Worm (Caenorhabditis elegans) whole organism, L1 larva: ENCODE data around the gene F54D5.4.
A peak's percentile ranks its signal among the peaks of the same experiment; 100 is the strongest.

Source experiments
- C04F5.9 ChIP-seq: sonication (generic microtip); optimal IDR thresholded peaks from 2 replicates; lab custom pipeline; 2016; ENCODE audit warnings: missing genetic modification characterization, missing compliant biosample characterization
- F16B12.6 ChIP-seq: fragments of 150-350 bp; optimal IDR thresholded peaks from 2 replicates; lab custom pipeline; 2014; ENCODE audit warnings: missing biosample characterization, missing genetic modification characterization
- alr-1 ChIP-seq: fragments of 200-800 bp; sonication (Bioruptor generic); optimal IDR thresholded peaks from 2 replicates; lab custom pipeline; 2018; ENCODE audit warnings: borderline replicate concordance, mild to moderate bottlenecking, missing genetic modification characterization, missing compliant biosample characterization
- ceh-82 ChIP-seq, 3 experiments: fragments of 150-350 bp in 1 of 3; sonication (generic microtip) in 2 of 3; optimal IDR thresholded peaks; 2 replicates each; lab custom pipeline; 2014 to 2017; ENCODE audit warnings: missing biosample characterization in 3 of 3, missing genetic modification characterization in 3 of 3
- ceh-88 ChIP-seq: fragments of 200-800 bp; sonication (Bioruptor generic); IDR thresholded peaks from 2 replicates; pipeline ENCODE4 v1.3.6; 2022; ENCODE audit warnings: missing genetic modification characterization, missing compliant biosample characterization
- ces-1 ChIP-seq: fragments of 150-350 bp; optimal IDR thresholded peaks from 2 replicates; lab custom pipeline; 2014; ENCODE audit warnings: missing biosample characterization, missing genetic modification reagents, missing genetic modification characterization
- dpl-1 ChIP-seq, 3 experiments: fragments of 150-350 bp in 2 of 3; sonication (generic microtip) in 1 of 3; optimal IDR thresholded peaks; 2 replicates each; lab custom pipeline; 2014 to 2017; ENCODE audit warnings: missing biosample characterization in 3 of 3, missing genetic modification characterization in 3 of 3, missing genetic modification reagents in 3 of 3
- dsc-1 ChIP-seq: sonication (generic microtip); optimal IDR thresholded peaks from 2 replicates; lab custom pipeline; 2016; ENCODE audit warnings: mild to moderate bottlenecking, missing genetic modification characterization, missing compliant biosample characterization
- efl-3 ChIP-seq: fragments of 200-800 bp; sonication (Bioruptor generic); optimal IDR thresholded peaks from 2 replicates; lab custom pipeline; 2018; ENCODE audit warnings: mild to moderate bottlenecking, missing genetic modification characterization, missing compliant biosample characterization
- egl-13 ChIP-seq: sonication (generic microtip); optimal IDR thresholded peaks from 2 replicates; lab custom pipeline; 2016; ENCODE audit warnings: missing genotype, missing genetic modification reagents, missing genetic modification characterization, missing compliant biosample characterization
- elt-2 ChIP-seq: sonication (generic microtip); optimal IDR thresholded peaks from 2 replicates; lab custom pipeline; 2016; ENCODE audit warnings: missing genetic modification characterization, mild to moderate bottlenecking, inconsistent platforms, missing compliant biosample characterization, missing genetic modification reagents
- fkh-10 ChIP-seq: sonication (generic microtip); optimal IDR thresholded peaks from 2 replicates; lab custom pipeline; 2017; ENCODE audit warnings: missing biosample characterization, missing genetic modification reagents, missing genetic modification characterization
- grh-1 ChIP-seq: fragments of 200-800 bp; sonication (Bioruptor generic); IDR thresholded peaks from 2 replicates; pipeline ENCODE4 v1.3.6; 2022; ENCODE audit warnings: missing genetic modification reagents, missing genetic modification characterization, missing compliant biosample characterization
- hlh-17 ChIP-seq: fragments of 200-800 bp; sonication (Bioruptor generic); optimal IDR thresholded peaks from 2 replicates; lab custom pipeline; 2018; ENCODE audit warnings: missing genetic modification characterization, mild to moderate bottlenecking, missing compliant biosample characterization, moderate library complexity, borderline replicate concordance
- hlh-4 ChIP-seq: sonication (generic microtip); optimal IDR thresholded peaks from 2 replicates; lab custom pipeline; 2016; ENCODE audit warnings: mild to moderate bottlenecking, missing genetic modification characterization, missing compliant biosample characterization
- irx-1 ChIP-seq: sonication (generic microtip); optimal IDR thresholded peaks from 2 replicates; lab custom pipeline; 2016; ENCODE audit warnings: missing genetic modification characterization, missing compliant biosample characterization
- isw-1 ChIP-seq: fragments of 200-800 bp; sonication (Bioruptor generic); IDR thresholded peaks from 2 replicates; pipeline ENCODE4 v1.3.6; 2022; ENCODE audit warnings: missing genetic modification characterization, missing compliant biosample characterization
- jun-1 ChIP-seq: fragments of 150-350 bp; optimal IDR thresholded peaks from 2 replicates; lab custom pipeline; 2014; ENCODE audit warnings: missing biosample characterization, missing genetic modification reagents, missing genetic modification characterization
- lin-13 ChIP-seq: fragments of 150-350 bp; optimal IDR thresholded peaks from 2 replicates; lab custom pipeline; 2014; ENCODE audit warnings: missing biosample characterization, missing genetic modification reagents, missing genetic modification characterization
- lin-14 ChIP-seq: fragments of 200-800 bp; sonication (Bioruptor generic); optimal IDR thresholded peaks from 2 replicates; lab custom pipeline; 2018; ENCODE audit warnings: mild to moderate bottlenecking, missing genetic modification characterization, moderate library complexity, missing compliant biosample characterization
- lin-15B ChIP-seq: fragments of 150-350 bp; sonication (generic microtip); optimal IDR thresholded peaks from 3 replicates; lab custom pipeline; 2014; ENCODE audit warnings: missing biosample characterization, missing genetic modification characterization
- lin-35 ChIP-seq, 2 experiments: fragments of 150-350 bp; optimal IDR thresholded peaks; 2 replicates each; lab custom pipeline; 2014; ENCODE audit warnings: missing biosample characterization in 2 of 2, missing genetic modification characterization in 2 of 2, missing genetic modification reagents in 2 of 2
- lin-39 ChIP-seq: fragments of 150-350 bp; optimal IDR thresholded peaks from 2 replicates; lab custom pipeline; 2014; ENCODE audit warnings: missing biosample characterization, missing genetic modification reagents, missing genetic modification characterization
- lsy-2 ChIP-seq, 2 experiments: fragments of 150-350 bp; optimal IDR thresholded peaks; 2 replicates each; lab custom pipeline; 2014; ENCODE audit warnings: missing biosample characterization in 2 of 2, missing genetic modification characterization in 2 of 2
- mab-9 ChIP-seq: fragments of 200-800 bp; sonication (Bioruptor generic); IDR thresholded peaks from 2 replicates; pipeline ENCODE4 v1.3.6; 2022; ENCODE audit warnings: missing genetic modification reagents, missing genetic modification characterization, missing compliant biosample characterization
- mdl-1 ChIP-seq, 2 experiments: fragments of 150-350 bp; optimal IDR thresholded peaks; 2 replicates each; lab custom pipeline; 2014 to 2017; ENCODE audit warnings: missing biosample characterization in 2 of 2, missing genetic modification characterization in 2 of 2, inconsistent platforms in 1 of 2
- mep-1 ChIP-seq: fragments of 150-350 bp; optimal IDR thresholded peaks from 2 replicates; lab custom pipeline; 2014; ENCODE audit warnings: missing biosample characterization, missing genetic modification characterization
- nhr-11 ChIP-seq: fragments of 150-350 bp; optimal IDR thresholded peaks from 2 replicates; lab custom pipeline; 2014; ENCODE audit warnings: missing biosample characterization, missing genetic modification characterization
- nhr-237 ChIP-seq: fragments of 150-350 bp; optimal IDR thresholded peaks from 2 replicates; lab custom pipeline; 2014; ENCODE audit warnings: missing biosample characterization, missing genetic modification characterization
- nhr-28 ChIP-seq: fragments of 150-350 bp; optimal IDR thresholded peaks from 2 replicates; lab custom pipeline; 2014; ENCODE audit warnings: missing biosample characterization, missing genetic modification characterization
- nhr-71 ChIP-seq: sonication (generic microtip); optimal IDR thresholded peaks from 2 replicates; lab custom pipeline; 2016; ENCODE audit warnings: mild to moderate bottlenecking, missing genetic modification characterization, moderate library complexity, missing compliant biosample characterization
- nhr-76 ChIP-seq: sonication (generic microtip); optimal IDR thresholded peaks from 2 replicates; lab custom pipeline; 2017; ENCODE audit warnings: missing biosample characterization, missing genetic modification characterization
- nhr-84 ChIP-seq: sonication (generic microtip); optimal IDR thresholded peaks from 2 replicates; lab custom pipeline; 2017; ENCODE audit warnings: missing biosample characterization, missing genetic modification characterization
- nhr-90 ChIP-seq: sonication (generic microtip); optimal IDR thresholded peaks from 2 replicates; lab custom pipeline; 2016; ENCODE audit warnings: mild to moderate bottlenecking, missing genetic modification characterization, missing compliant biosample characterization; ENCODE audit not compliant: poor library complexity
- pag-3 ChIP-seq: sonication (generic microtip); optimal IDR thresholded peaks from 2 replicates; lab custom pipeline; 2017; ENCODE audit warnings: missing genetic modification characterization, mild to moderate bottlenecking, missing compliant biosample characterization, antibody characterized with exemption, borderline replicate concordance; ENCODE audit not compliant: insufficient read depth
- pqm-1 ChIP-seq: sonication (generic microtip); optimal IDR thresholded peaks from 3 replicates; lab custom pipeline; 2017; ENCODE audit warnings: missing biosample characterization, missing genetic modification characterization
- rnt-1 ChIP-seq: sonication (generic microtip); optimal IDR thresholded peaks from 2 replicates; lab custom pipeline; 2016; ENCODE audit warnings: mild to moderate bottlenecking, missing genetic modification characterization, moderate library complexity, missing compliant biosample characterization
- skn-1 ChIP-seq: fragments of 150-350 bp; optimal IDR thresholded peaks from 2 replicates; lab custom pipeline; 2014; ENCODE audit warnings: missing biosample characterization, missing genetic modification characterization
- snpc-4 ChIP-seq: fragments of 150-350 bp; optimal IDR thresholded peaks from 2 replicates; lab custom pipeline; 2014; ENCODE audit warnings: missing biosample characterization, missing genetic modification characterization
- snu-23 ChIP-seq: sonication (generic microtip); optimal IDR thresholded peaks from 2 replicates; lab custom pipeline; 2016; ENCODE audit warnings: missing genetic modification characterization, missing compliant biosample characterization
- sptf-1 ChIP-seq: fragments of 150-350 bp; optimal IDR thresholded peaks from 2 replicates; lab custom pipeline; 2014; ENCODE audit warnings: missing biosample characterization, missing genetic modification characterization
- sup-37 ChIP-seq: fragments of 200-800 bp; sonication (Bioruptor generic); optimal IDR thresholded peaks from 2 replicates; lab custom pipeline; 2018; ENCODE audit warnings: mild to moderate bottlenecking, missing genetic modification characterization, missing compliant biosample characterization
- swsn-7 ChIP-seq: sonication (generic microtip); optimal IDR thresholded peaks from 2 replicates; lab custom pipeline; 2016; ENCODE audit warnings: missing genetic modification characterization, missing compliant biosample characterization
- tbx-2 ChIP-seq: sonication (generic microtip); optimal IDR thresholded peaks from 2 replicates; lab custom pipeline; 2016; ENCODE audit warnings: missing genetic modification characterization, missing compliant biosample characterization
- tlp-1 ChIP-seq: fragments of 150-350 bp; optimal IDR thresholded peaks from 2 replicates; lab custom pipeline; 2014; ENCODE audit warnings: missing biosample characterization, missing genetic modification characterization
- unc-130 ChIP-seq: fragments of 150-350 bp; optimal IDR thresholded peaks from 2 replicates; lab custom pipeline; 2017; ENCODE audit warnings: missing biosample characterization, missing genetic modification characterization, inconsistent platforms
- unc-62 ChIP-seq: fragments of 150-350 bp; optimal IDR thresholded peaks from 2 replicates; lab custom pipeline; 2014; ENCODE audit warnings: missing biosample characterization, missing genetic modification reagents, missing genetic modification characterization
- xbp-1 ChIP-seq: sonication (generic microtip); optimal IDR thresholded peaks from 2 replicates; lab custom pipeline; 2016; ENCODE audit warnings: missing genetic modification characterization, missing compliant biosample characterization
- zag-1 ChIP-seq: fragments of 150-350 bp; optimal IDR thresholded peaks from 2 replicates; lab custom pipeline; 2014; ENCODE audit warnings: missing biosample characterization, missing genetic modification characterization
- ztf-11 ChIP-seq, 2 experiments: sonication (generic microtip); optimal IDR thresholded peaks; 2 replicates each; lab custom pipeline; 2016 to 2017; ENCODE audit warnings: missing genetic modification characterization in 2 of 2, missing biosample characterization in 1 of 2, missing compliant biosample characterization in 1 of 2
- ztf-4 ChIP-seq: fragments of 150-350 bp; optimal IDR thresholded peaks from 2 replicates; lab custom pipeline; 2014; ENCODE audit warnings: missing biosample characterization, missing genetic modification characterization

Gene F54D5.4

DNA sequence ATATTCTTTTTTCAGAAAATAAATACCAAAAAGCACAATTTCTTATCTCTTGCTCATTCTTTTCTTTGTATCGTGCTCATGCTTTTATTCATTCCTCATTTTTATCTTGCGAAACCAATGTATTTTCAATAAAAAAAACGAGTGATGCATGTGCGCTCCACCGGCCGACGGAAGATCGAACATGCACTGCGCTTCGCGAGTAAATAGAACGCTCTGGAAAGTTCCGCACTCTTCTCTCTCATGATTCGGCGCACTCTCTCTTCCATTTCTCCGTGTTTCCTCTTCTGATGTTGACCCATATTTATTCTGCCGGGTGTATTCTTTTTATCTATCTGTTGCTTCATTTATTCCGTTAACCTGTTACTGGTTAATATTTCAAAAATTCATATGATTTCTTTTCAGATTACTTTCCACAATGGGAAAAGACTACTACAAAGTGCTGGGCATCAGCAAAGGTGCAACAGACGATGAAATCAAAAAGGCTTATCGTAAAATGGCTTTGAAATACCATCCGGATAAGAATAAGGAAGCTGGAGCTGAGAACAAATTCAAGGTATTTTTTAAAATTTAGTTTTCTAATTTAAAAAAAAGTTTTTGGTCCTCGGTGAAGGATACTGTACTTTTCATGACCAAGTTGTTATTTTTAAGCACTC, 24.2 kb upstream of the F54D5.4 start, which contains the start of gene dnj-13:
Gene dnj-13 (plus strand): TSS at position 403 of the 653 bp plus-strand sequence.
- TF ChIP-seq efl-3 (GFP tag; lab: Kevin White, UChicago) (peak; percentile 62), jun-1 (tag; lab: Kevin White, UChicago) (peak; percentile 94), tlp-1 (tag; lab: Kevin White, UChicago) (peak; percentile 45), lin-13 (peak; percentile 93), F16B12.6 (tag; lab: Kevin White, UChicago) (peak; percentile 27), nhr-11 (tag; lab: Kevin White, UChicago) (peak; percentile 78), isw-1 (GFP tag; lab: Robert Waterston, UW) (peak; percentile 95), tbx-2 (peak; percentile 95), nhr-237 (tag; lab: Kevin White, UChicago) (peak; percentile 92), sptf-1 (no peak), ceh-82 (tag; optimal IDR thresholded peaks at IDR 0.05; lab: Kevin White, UChicago) (peak; percentile 92 to 97 (median 94)), hlh-17 (no peak), nhr-84 (tag; lab: Kevin White, UChicago) (no peak), xbp-1 (tag; lab: Kevin White, UChicago) (peak; percentile 96), lin-15B (peak; percentile 84), lsy-2 (tag; optimal IDR thresholded peaks at IDR 0.05; lab: Kevin White, UChicago) (peak; percentile 91), elt-2 (tag; lab: Kevin White, UChicago) (peak; percentile 87), ztf-4 (tag; lab: Kevin White, UChicago) (peak; percentile 95), nhr-28 (tag; lab: Kevin White, UChicago) (no peak), pag-3 (no peak), snpc-4 (tag; lab: Kevin White, UChicago) (peak; percentile 80), sup-37 (GFP tag; lab: Kevin White, UChicago) (peak; percentile 87), ces-1 (GFP tag; lab: Kevin White, UChicago) (no peak), ztf-11 (tag; optimal IDR thresholded peaks at IDR 0.05; lab: Kevin White, UChicago) (peak in 1 of 2 experiments; percentile 88), hlh-4 (tag; lab: Kevin White, UChicago) (no peak), mab-9 (GFP tag; lab: Robert Waterston, UW) (peak; percentile 96), mep-1 (peak; percentile 98), dsc-1 (tag; lab: Kevin White, UChicago) (peak; percentile 99), egl-13 (tag; lab: Kevin White, UChicago) (peak; percentile 98), alr-1 (tag; lab: Kevin White, UChicago) (no peak), fkh-10 (GFP tag; lab: Kevin White, UChicago) (peak; percentile 77), rnt-1 (tag; lab: Kevin White, UChicago) (peak; percentile 88), mdl-1 (tag; optimal IDR thresholded peaks at IDR 0.05; lab: Kevin White, UChicago) (peak in 1 of 2 experiments; percentile 92), zag-1 (tag; lab: Kevin White, UChicago) (no peak), nhr-71 (tag; lab: Kevin White, UChicago) (peak; percentile 98), dpl-1 (GFP tag; optimal IDR thresholded peaks at IDR 0.05; lab: Kevin White, UChicago) (peak; percentile 74 to 81 (median 79)), nhr-76 (tag; lab: Kevin White, UChicago) (peak; percentile 64), grh-1 (GFP tag; lab: Robert Waterston, UW) (peak; percentile 95), lin-14 (peak; percentile 99), lin-39 (peak; percentile 77), ceh-88 (GFP tag; lab: Robert Waterston, UW) (peak; percentile 92), C04F5.9 (tag; lab: Kevin White, UChicago) (peak; percentile 86), irx-1 (tag; lab: Kevin White, UChicago) (peak; percentile 93), unc-130 (peak; percentile 81), snu-23 (GFP tag; lab: Kevin White, UChicago) (peak; percentile 100), unc-62 (GFP tag; lab: Kevin White, UChicago) (no peak), lin-35 (GFP tag; optimal IDR thresholded peaks at IDR 0.05; lab: Kevin White, UChicago) (peak; percentile 85 to 89), pqm-1 (tag; lab: Kevin White, UChicago) (no peak), skn-1 (tag; lab: Kevin White, UChicago) (peak; percentile 93), swsn-7 (peak; percentile 99), nhr-90 (tag; lab: Kevin White, UChicago) (peak; percentile 98)
